Worm (Caenorhabditis elegans) whole organism, L4/young adult: ENCODE results near the gene C33C12.11.

ENCODE experiments used
- dao-5 ChIP-seq: sonication (generic microtip); optimal IDR thresholded peaks from 2 replicates; lab custom pipeline; 2016; ENCODE audit warnings: missing genotype, missing genetic modification characterization, moderate library complexity, missing compliant biosample characterization
- him-1 ChIP-seq: sonication (generic microtip); optimal IDR thresholded peaks from 2 replicates; lab custom pipeline; 2016; ENCODE audit warnings: missing genotype, missing genetic modification reagents, missing genetic modification characterization, missing compliant biosample characterization

- TF ChIP-seq him-1 (tag; lab: Kevin White, UChicago) (no peak), dao-5 (tag; lab: Kevin White, UChicago) (no peak)
Observed at ce11 chrII:2204077-2204476, 40.4 kb upstream of the C33C12.11 start, which contains the start of gene Y59C2A.2.
